Worm (Caenorhabditis elegans) whole organism, midembryonic: ENCODE data around the gene C29G2.6.

ENCODE experiments used
- T22C8.4 ChIP-seq: fragments of 200-800 bp; sonication (Bioruptor generic); IDR thresholded peaks from 2 replicates; pipeline ENCODE4 v1.3.6; 2022; ENCODE audit warnings: missing genetic modification characterization, missing compliant biosample characterization
- cog-1 ChIP-seq: sonication (generic microtip); optimal IDR thresholded peaks from 2 replicates; lab custom pipeline; 2016; ENCODE audit warnings: missing genetic modification characterization, missing compliant biosample characterization
- flt-1 ChIP-seq: fragments of 200-800 bp; sonication (Bioruptor generic); IDR thresholded peaks from 2 replicates; pipeline ENCODE4 v1.3.6; 2022; ENCODE audit warnings: missing genetic modification characterization, missing compliant biosample characterization
- klf-2 ChIP-seq: fragments of 200-800 bp; sonication (Bioruptor generic); conservative IDR thresholded peaks from 2 replicates; pipeline ENCODE4 v1.3.6; 2022; ENCODE audit warnings: missing genetic modification reagents, missing genetic modification characterization, missing compliant biosample characterization
- ref-1 ChIP-seq: fragments of 200-800 bp; sonication (Bioruptor generic); conservative IDR thresholded peaks from 2 replicates; pipeline ENCODE4 v1.3.6; 2022; ENCODE audit warnings: missing genetic modification reagents, missing genetic modification characterization, missing compliant biosample characterization

ce11 chrV:2575716-2576115, 10.0 kb downstream of the C29G2.6 start:
- TF ChIP-seq klf-2 (no peak), T22C8.4 (GFP tag; lab: Robert Waterston, UW) (no peak), flt-1 (GFP tag; lab: Robert Waterston, UW) (no peak), ref-1 (GFP tag; lab: Robert Waterston, UW) (no peak), cog-1 (tag; lab: Kevin White, UChicago) (no peak)
